Fruit fly (Drosophila melanogaster) whole organism, embryonic: ENCODE measurements around the gene CG8097.
A peak's percentile ranks its signal among the peaks of the same experiment; 100 is the strongest.

Experiments
- Awh ChIP-seq: fragments of 200-800 bp; sonication (Bioruptor generic); IDR thresholded peaks from 2 replicates; pipeline ENCODE4, ENCODE4 v1.3.6; 2022; ENCODE audit warnings: missing biosample characterization, missing genetic modification characterization
- B-H2 ChIP-seq: fragments of 200-800 bp; sonication (Bioruptor generic); optimal IDR thresholded peaks from 2 replicates; lab custom pipeline; 2018; ENCODE audit warnings: missing biosample characterization, mild to moderate bottlenecking, missing genetic modification characterization
- CG10267 ChIP-seq: fragments of 200-800 bp; sonication (Bioruptor generic); optimal IDR thresholded peaks from 2 replicates; lab custom pipeline; 2018; ENCODE audit warnings: missing biosample characterization, mild to moderate bottlenecking, missing genetic modification characterization, moderate library complexity
- CG10979 ChIP-seq: fragments of 200-800 bp; sonication (Bioruptor generic); optimal IDR thresholded peaks from 2 replicates; lab custom pipeline; 2018; ENCODE audit warnings: missing biosample characterization, mild to moderate bottlenecking, missing genetic modification characterization, moderate library complexity
- CG11504 ChIP-seq: fragments of 200-800 bp; sonication (Bioruptor generic); optimal IDR thresholded peaks from 3 replicates; lab custom pipeline; 2019; ENCODE audit warnings: missing biosample characterization, mild to moderate bottlenecking, missing genetic modification characterization, moderate library complexity
- CG12299 ChIP-seq: fragments of 200-800 bp; sonication (Bioruptor generic); optimal IDR thresholded peaks from 2 replicates; lab custom pipeline; 2018; ENCODE audit warnings: missing biosample characterization, mild to moderate bottlenecking, missing genetic modification characterization
- CG1233 ChIP-seq: fragments of 200-800 bp; sonication (Bioruptor generic); optimal IDR thresholded peaks from 4 replicates; lab custom pipeline; 2018; ENCODE audit warnings: missing biosample characterization, mild to moderate bottlenecking, missing genetic modification characterization
- CG12659 ChIP-seq: fragments of 200-800 bp; sonication (Bioruptor generic); optimal IDR thresholded peaks from 3 replicates; lab custom pipeline; 2017; ENCODE audit warnings: mild to moderate bottlenecking, missing biosample characterization, missing genetic modification reagents, missing genetic modification characterization
- CG12769 ChIP-seq: fragments of 200-800 bp; sonication (Bioruptor generic); optimal IDR thresholded peaks from 2 replicates; lab custom pipeline; 2019; ENCODE audit warnings: missing biosample characterization, mild to moderate bottlenecking, missing genetic modification characterization, moderate library complexity
- CG15073 ChIP-seq: fragments of 200-800 bp; sonication (Bioruptor generic); optimal IDR thresholded peaks from 2 replicates; lab custom pipeline; 2016; ENCODE audit warnings: missing biosample characterization, missing genetic modification characterization
- CG15479 ChIP-seq: fragments of 200-800 bp; sonication (Bioruptor generic); optimal IDR thresholded peaks from 3 replicates; lab custom pipeline; 2019; ENCODE audit warnings: missing biosample characterization, mild to moderate bottlenecking, missing genetic modification characterization, moderate library complexity
- CG18262 ChIP-seq: fragments of 200-800 bp; optimal IDR thresholded peaks from 3 replicates; lab custom pipeline; 2019; ENCODE audit warnings: missing biosample characterization, mild to moderate bottlenecking, missing genetic modification characterization, moderate library complexity
- CG32772 ChIP-seq: fragments of 200-800 bp; sonication (Bioruptor generic); IDR thresholded peaks from 2 replicates; pipeline ENCODE4 v1.3.6; 2022; ENCODE audit warnings: missing biosample characterization, missing genetic modification characterization
- CG7556 ChIP-seq: fragments of 200-800 bp; sonication (Bioruptor generic); optimal IDR thresholded peaks from 2 replicates; lab custom pipeline; 2017; ENCODE audit warnings: missing biosample characterization, mild to moderate bottlenecking, missing genetic modification characterization
- CG8359 ChIP-seq: fragments of 200-800 bp; sonication (Bioruptor generic); optimal IDR thresholded peaks from 2 replicates; lab custom pipeline; 2017; ENCODE audit warnings: missing biosample characterization, mild to moderate bottlenecking, missing genetic modification characterization, borderline replicate concordance
- CG8944 ChIP-seq: fragments of 200-800 bp; sonication (Bioruptor generic); optimal IDR thresholded peaks from 3 replicates; lab custom pipeline; 2016; ENCODE audit warnings: missing biosample characterization, missing genetic modification characterization
- Camta ChIP-seq: fragments of 200-800 bp; sonication (Bioruptor generic); optimal IDR thresholded peaks from 2 replicates; lab custom pipeline; 2016; ENCODE audit warnings: missing biosample characterization, missing genetic modification characterization
- Drgx ChIP-seq: fragments of 200-800 bp; sonication (Bioruptor generic); IDR thresholded peaks from 2 replicates; pipeline ENCODE4 v1.3.6; 2022; ENCODE audit warnings: missing biosample characterization, missing genetic modification characterization
- Hmx ChIP-seq: fragments of 200-800 bp; sonication (Bioruptor generic); optimal IDR thresholded peaks from 2 replicates; lab custom pipeline; 2016; ENCODE audit warnings: missing biosample characterization, missing genetic modification characterization
- Hr51 ChIP-seq, 2 experiments: fragments of 200-800 bp; sonication (Bioruptor generic); optimal IDR thresholded peaks; 2 replicates in 1 of 2; 3 replicates in 1 of 2; lab custom pipeline; 2016 to 2018; ENCODE audit warnings: missing biosample characterization in 2 of 2, missing genetic modification characterization in 2 of 2, mild to moderate bottlenecking in 1 of 2, moderate library complexity in 1 of 2
- Lhr ChIP-seq: fragments of 200-800 bp; sonication (Bioruptor generic); optimal IDR thresholded peaks from 3 replicates; lab custom pipeline; 2017; ENCODE audit warnings: mild to moderate bottlenecking, missing biosample characterization, missing genetic modification reagents, missing genetic modification characterization
- Med ChIP-seq: fragments of 200-800 bp; sonication (Bioruptor generic); peaks from one replicate; lab custom pipeline; 2016; ENCODE audit warnings: missing biosample characterization, missing genetic modification characterization, mild to moderate bottlenecking, inconsistent platforms, moderate library complexity
- Nf-YA ChIP-seq: fragments of 200-800 bp; sonication (Bioruptor generic); IDR thresholded peaks from 2 replicates; pipeline ENCODE4 v1.3.6; 2022; ENCODE audit warnings: missing biosample characterization, missing genetic modification characterization
- abd-A ChIP-seq: fragments of 200-800 bp; sonication (Bioruptor generic); optimal IDR thresholded peaks from 3 replicates; lab custom pipeline; 2019; ENCODE audit warnings: missing biosample characterization, mild to moderate bottlenecking, missing genetic modification characterization, moderate library complexity
- ato ChIP-seq: fragments of 200-800 bp; sonication (Bioruptor generic); IDR thresholded peaks from 2 replicates; pipeline ENCODE4 v1.3.6; 2022; ENCODE audit warnings: missing biosample characterization, missing genetic modification characterization; ENCODE audit not compliant: partially characterized antibody
- cad ChIP-seq: fragments of >200 bp; optimal IDR thresholded peaks from 2 replicates; lab custom pipeline; 2017; ENCODE audit warnings: missing biosample characterization, missing genetic modification characterization
- crp ChIP-seq, 2 experiments: fragments of 200-800 bp; sonication (Bioruptor generic); optimal IDR thresholded peaks; 2 replicates in 1 of 2; 3 replicates in 1 of 2; lab custom pipeline; 2017; ENCODE audit warnings: missing biosample characterization in 2 of 2, missing genetic modification characterization in 2 of 2, mild to moderate bottlenecking in 1 of 2, moderate library complexity in 1 of 2
- dm ChIP-seq: fragments of 200-800 bp; sonication (Bioruptor generic); optimal IDR thresholded peaks from 3 replicates; lab custom pipeline; 2016; ENCODE audit warnings: missing biosample characterization, missing genetic modification characterization
- grn ChIP-seq: fragments of 200-800 bp; sonication (Bioruptor generic); optimal IDR thresholded peaks from 3 replicates; lab custom pipeline; 2017; ENCODE audit warnings: missing biosample characterization, missing genetic modification characterization
- kni ChIP-seq: fragments of 200-800 bp; sonication (Bioruptor generic); optimal IDR thresholded peaks from 3 replicates; lab custom pipeline; 2017; ENCODE audit warnings: mild to moderate bottlenecking, missing biosample characterization, missing genetic modification reagents, missing genetic modification characterization
- knrl ChIP-seq: fragments of 200-800 bp; sonication (Bioruptor generic); IDR thresholded peaks from 3 replicates; pipeline ENCODE4 v1.3.6; 2022; ENCODE audit warnings: missing biosample characterization, missing genetic modification characterization; ENCODE audit not compliant: partially characterized antibody
- mirr ChIP-seq: fragments of 200-800 bp; sonication (Bioruptor generic); optimal IDR thresholded peaks from 3 replicates; lab custom pipeline; 2018; ENCODE audit warnings: missing biosample characterization, mild to moderate bottlenecking, missing genetic modification characterization
- pros ChIP-seq: fragments of 200-800 bp; sonication (Bioruptor generic); optimal IDR thresholded peaks from 3 replicates; lab custom pipeline; 2019; ENCODE audit warnings: missing biosample characterization, mild to moderate bottlenecking, missing genetic modification characterization, moderate library complexity
- row ChIP-seq: fragments of 200-800 bp; sonication (Bioruptor generic); IDR thresholded peaks from 3 replicates; pipeline ENCODE4 v1.3.6; 2022; ENCODE audit warnings: missing biosample characterization, missing genetic modification characterization
- sens ChIP-seq: fragments of 200-800 bp; sonication (Bioruptor generic); peaks from one replicate; lab custom pipeline; 2016; ENCODE audit warnings: missing biosample characterization, missing genetic modification characterization
- slp2 ChIP-seq: fragments of 200-800 bp; sonication (Bioruptor generic); optimal IDR thresholded peaks from 2 replicates; lab custom pipeline; 2016; ENCODE audit warnings: missing biosample characterization, missing genetic modification characterization
- sqz ChIP-seq: fragments of 200-800 bp; sonication (Bioruptor generic); optimal IDR thresholded peaks from 3 replicates; lab custom pipeline; 2018; ENCODE audit warnings: missing biosample characterization, mild to moderate bottlenecking, missing genetic modification characterization
- stc ChIP-seq: fragments of 200-800 bp; sonication (Bioruptor generic); IDR thresholded peaks from 2 replicates; pipeline ENCODE4 v1.3.6; 2022; ENCODE audit warnings: missing biosample characterization, missing genetic modification characterization
- unpg ChIP-seq: fragments of 200-800 bp; sonication (Bioruptor generic); optimal IDR thresholded peaks from 3 replicates; lab custom pipeline; 2018; ENCODE audit warnings: missing biosample characterization, mild to moderate bottlenecking, missing genetic modification characterization, moderate library complexity
- wor ChIP-seq: fragments of 200-800 bp; sonication (Bioruptor generic); IDR thresholded peaks from 2 replicates; pipeline ENCODE4 v1.3.6; 2022; ENCODE audit warnings: missing biosample characterization, missing genetic modification characterization

CG8097 gene

DNA sequence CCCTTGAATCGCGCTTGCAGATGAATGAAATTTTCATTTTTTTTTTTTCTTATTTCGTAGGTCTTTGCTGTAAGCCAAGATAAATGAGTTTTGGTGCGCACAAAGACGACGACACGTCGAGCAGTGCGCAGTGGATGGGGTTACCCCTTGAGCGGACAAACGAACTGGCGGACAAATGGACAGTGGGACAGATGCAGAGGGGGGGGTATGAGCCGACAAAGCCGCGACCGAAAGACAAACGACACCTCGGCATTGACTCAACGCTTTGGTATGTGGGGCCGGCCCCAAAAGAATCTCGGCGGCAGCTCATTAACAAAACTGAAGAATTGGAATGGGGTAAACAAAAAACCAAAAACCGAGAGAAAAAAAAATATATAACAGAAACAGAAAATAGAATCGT is 26.4 kb downstream of the CG8097 start (continued):
- TF ChIP-seq CG1233 (GFP tag; lab: Kevin White, UChicago) (no peak), CG18262 (tag; lab: Kevin White, UChicago) (no peak), ato (GFP tag; lab: Robert Waterston, UW) (no peak), Awh (GFP tag; lab: Robert Waterston, UW) (0 out of 2 replicates have a peak, but pooled peaks have one; percentile 23), Lhr (GFP tag; lab: Kevin White, UChicago) (no peak), sqz (GFP tag; lab: Kevin White, UChicago) (peak; percentile 71), wor (GFP tag; lab: Robert Waterston, UW) (no peak), CG10979 (tag; lab: Kevin White, UChicago) (no peak), CG12299 (tag; lab: Kevin White, UChicago) (no peak), Nf-YA (GFP tag; lab: Robert Waterston, UW) (no peak), kni (GFP tag; lab: Kevin White, UChicago) (peak; percentile 49), CG7556 (GFP tag; lab: Kevin White, UChicago) (no peak), CG8359 (peak; percentile 17)

DNA sequence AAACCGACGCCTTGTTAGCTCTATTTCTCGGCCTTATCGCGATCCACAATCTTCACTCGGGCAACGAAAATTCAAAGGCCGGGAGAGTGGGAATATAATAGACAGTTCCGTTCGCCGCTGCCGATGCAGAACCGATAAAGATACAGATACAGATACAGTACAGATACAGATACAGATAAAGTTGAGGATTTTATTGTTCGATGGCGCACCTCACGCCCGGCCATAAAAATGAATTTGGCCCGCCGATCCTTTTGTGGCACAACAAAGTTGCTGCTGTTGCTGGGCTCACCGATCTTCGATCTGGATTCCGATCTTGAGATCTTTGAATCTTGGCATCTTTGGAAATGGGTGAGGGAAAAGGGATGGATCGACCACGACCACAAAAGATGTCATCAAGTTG is 27.2 kb downstream of the CG8097 start:
- peak; percentile 22 for TF ChIP-seq pros (GFP tag; lab: Kevin White, UChicago)
- TF ChIP-seq CG15479 (GFP tag; lab: Kevin White, UChicago): peak; percentile 72
- no peak for TF ChIP-seq CG12659 (GFP tag; lab: Kevin White, UChicago)
- peak; percentile 32 for TF ChIP-seq abd-A
- no peak for TF ChIP-seq CG10267
- no peak for TF ChIP-seq Hmx (GFP tag; lab: Kevin White, UChicago)
- TF ChIP-seq grn (GFP tag; lab: Kevin White, UChicago): peak; percentile 100
- peak; percentile 33 for TF ChIP-seq CG12769
- no peak for TF ChIP-seq mirr (GFP tag; lab: Kevin White, UChicago)
- peak; percentile 65 for TF ChIP-seq kni (GFP tag; lab: Kevin White, UChicago)
- TF ChIP-seq cad (GFP tag; lab: Kevin White, UChicago): peak; percentile 55

DNA sequence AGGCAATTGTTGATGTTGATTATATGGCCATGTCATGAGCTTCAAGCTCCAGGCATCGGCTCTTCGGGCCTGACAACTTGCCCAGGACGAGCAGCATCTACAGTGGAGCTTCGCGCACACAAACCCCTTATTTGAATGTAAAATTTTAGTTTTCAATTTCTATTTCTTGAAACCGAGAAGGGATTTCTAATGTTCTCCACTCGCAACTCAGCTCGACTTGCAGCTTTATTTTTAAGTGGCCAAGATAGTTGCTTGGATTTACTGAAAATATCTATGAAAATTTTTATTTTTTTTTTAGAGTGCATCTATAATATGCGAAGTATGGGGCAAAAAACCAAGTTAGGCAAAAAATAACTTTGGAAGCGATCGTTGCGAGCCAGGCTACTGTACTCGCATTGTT is 28.0 kb downstream of the CG8097 start:
- TF ChIP-seq stc (GFP tag; lab: Robert Waterston, UW) (no peak), sens (GFP tag; lab: Kevin White, UChicago) (peak; percentile 39), Med (GFP tag; lab: Kevin White, UChicago) (peak; percentile 16), Drgx (GFP tag; lab: Robert Waterston, UW) (0 out of 2 replicates have a peak, but pooled peaks have one; percentile 9), Hr51 (GFP tag; optimal IDR thresholded peaks at IDR 0.05; lab: Kevin White, UChicago) (no peak)

DNA sequence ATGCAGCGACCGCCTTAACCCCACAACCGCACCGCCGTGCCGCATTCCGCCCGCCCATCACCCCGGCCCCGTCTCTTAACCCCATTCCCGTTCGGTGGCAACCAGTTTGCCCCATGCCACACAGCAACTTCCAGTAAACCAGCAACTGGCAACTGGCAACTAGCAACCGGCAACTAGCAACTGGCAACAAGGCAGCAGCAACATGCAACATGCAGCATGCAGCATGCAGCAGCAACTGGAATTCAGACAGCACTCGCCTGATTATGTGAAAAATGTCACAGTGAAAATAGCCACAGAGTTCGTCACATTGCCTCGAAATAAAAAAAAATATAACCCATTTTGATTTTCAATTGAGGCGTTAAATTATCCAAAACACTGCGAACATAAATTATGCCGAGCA is 28.8 kb downstream of the CG8097 start:
- TF ChIP-seq crp (GFP tag; optimal IDR thresholded peaks at IDR 0.05; lab: Kevin White, UChicago) (no peak), slp2 (GFP tag; lab: Kevin White, UChicago) (no peak), Drgx (GFP tag; lab: Robert Waterston, UW) (0 out of 2 replicates have a peak, but pooled peaks have one; percentile 7), CG8944 (GFP tag; lab: Kevin White, UChicago) (no peak), CG11504 (tag; lab: Kevin White, UChicago) (peak; percentile 9), CG15073 (GFP tag; lab: Kevin White, UChicago) (no peak), Med (GFP tag; lab: Kevin White, UChicago) (peak; percentile 58), B-H2 (no peak), unpg (no peak), Camta (GFP tag; lab: Kevin White, UChicago) (no peak), CG32772 (GFP tag; lab: Robert Waterston, UW) (no peak), row (GFP tag; lab: Robert Waterston, UW) (no peak), knrl (no peak), dm (GFP tag; lab: Kevin White, UChicago) (no peak)
- TF ChIP-seq, all 482 proteins: peak for 3
